Worm (Caenorhabditis elegans) whole organism, young adult: ENCODE data around the gene dhhc-1.

Experiments used
- akir-1 ChIP-seq: fragments of 200-800 bp; sonication (Bioruptor generic); optimal IDR thresholded peaks from 2 replicates; lab custom pipeline; 2018; ENCODE audit warnings: mild to moderate bottlenecking, missing genetic modification characterization, moderate library complexity, missing compliant biosample characterization
- athp-1 ChIP-seq: sonication (generic microtip); optimal IDR thresholded peaks from 2 replicates; lab custom pipeline; 2017; ENCODE audit warnings: mild to moderate bottlenecking, missing genetic modification characterization, missing compliant biosample characterization
- dpl-1 ChIP-seq: fragments of 150-350 bp; optimal IDR thresholded peaks from 2 replicates; lab custom pipeline; 2014; ENCODE audit warnings: missing biosample characterization, missing genetic modification reagents, missing genetic modification characterization
- hmg-1.2 ChIP-seq: fragments of 200-800 bp; sonication (Bioruptor generic); IDR thresholded peaks from 2 replicates; pipeline ENCODE4 v1.3.6; 2022; ENCODE audit warnings: missing genetic modification reagents, missing genetic modification characterization, missing compliant biosample characterization
- nfya-1 ChIP-seq: sonication (generic microtip); optimal IDR thresholded peaks from 2 replicates; lab custom pipeline; 2017; ENCODE audit warnings: antibody characterized with exemption, missing compliant biosample characterization, missing genetic modification characterization, borderline replicate concordance; ENCODE audit not compliant: insufficient read depth
- pha-4 ChIP-seq: fragments of 150-350 bp; sonication (generic microtip); optimal IDR thresholded peaks from 2 replicates; lab custom pipeline; 2014; ENCODE audit warnings: missing biosample characterization, missing genetic modification reagents, missing genetic modification characterization

ce11 chrX:15097763-15098162, 2.5 kb downstream of the dhhc-1 start, which contains the start of gene F09B12.3:
- TF ChIP-seq pha-4 (tag; lab: Kevin White, UChicago) (no peak), akir-1 (no peak), nfya-1 (tag; lab: Kevin White, UChicago) (no peak), dpl-1 (GFP tag; lab: Kevin White, UChicago) (no peak), athp-1 (no peak), hmg-1.2 (GFP tag; lab: Robert Waterston, UW) (no peak)
